Worm (Caenorhabditis elegans) whole organism, L4/young adult: Measurements from ENCODE around the gene F59A6.2.

Experiments used
- dao-5 ChIP-seq: sonication (generic microtip); optimal IDR thresholded peaks from 2 replicates; lab custom pipeline; 2016; ENCODE audit warnings: missing genotype, missing genetic modification characterization, moderate library complexity, missing compliant biosample characterization
- him-1 ChIP-seq: sonication (generic microtip); optimal IDR thresholded peaks from 2 replicates; lab custom pipeline; 2016; ENCODE audit warnings: missing genotype, missing genetic modification reagents, missing genetic modification characterization, missing compliant biosample characterization

DNA sequence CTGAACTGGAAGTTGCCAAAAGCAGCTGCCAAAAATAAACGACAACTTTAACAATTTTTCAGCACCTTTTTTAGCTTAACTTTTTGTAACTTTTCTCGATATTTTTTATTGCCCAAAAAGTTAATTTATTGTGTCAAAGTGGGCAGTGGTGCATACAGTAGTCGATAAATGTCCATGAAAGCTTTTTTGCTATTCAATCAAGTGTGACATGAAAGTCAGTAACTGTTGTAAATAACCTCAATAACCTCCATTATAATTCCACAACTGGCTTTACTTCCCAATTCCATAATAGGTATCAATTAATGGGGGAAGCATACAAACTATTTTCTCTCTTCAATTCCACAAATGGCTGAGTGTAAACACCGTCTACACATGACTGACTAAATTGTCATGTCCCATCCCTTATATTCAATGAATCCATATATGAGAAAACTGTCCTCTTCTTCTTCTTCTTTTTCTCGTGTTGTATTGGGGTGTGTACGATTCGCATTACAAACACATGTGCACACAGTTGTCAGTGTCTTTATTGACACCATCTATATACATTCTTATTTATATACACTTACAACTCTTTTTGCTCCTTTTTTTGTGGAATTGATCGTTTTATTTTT is 33.8 kb downstream of the F59A6.2 start:
- TF ChIP-seq him-1 (tag; lab: Kevin White, UChicago) (no peak), dao-5 (no peak)
